Fruit fly (Drosophila melanogaster) whole organism, embryonic: ENCODE measurements around the gene CG15412.

Source experiments
- Asciz ChIP-seq: fragments of 200-800 bp; sonication (Bioruptor generic); optimal IDR thresholded peaks from 2 replicates; lab custom pipeline; 2017; ENCODE audit warnings: missing biosample characterization, mild to moderate bottlenecking, missing genetic modification characterization, missing genetic modification reagents
- Atf6 ChIP-seq: fragments of 200-800 bp; sonication (Bioruptor generic); IDR thresholded peaks from 2 replicates; pipeline ENCODE4 v1.3.6; 2022; ENCODE audit warnings: missing biosample characterization, missing genetic modification characterization
- Bdp1 ChIP-seq: fragments of 200-800 bp; sonication (Bioruptor generic); optimal IDR thresholded peaks from 3 replicates; lab custom pipeline; 2016; ENCODE audit warnings: missing biosample characterization, missing genetic modification characterization
- CG10979 ChIP-seq: fragments of 200-800 bp; sonication (Bioruptor generic); optimal IDR thresholded peaks from 2 replicates; lab custom pipeline; 2018; ENCODE audit warnings: missing biosample characterization, mild to moderate bottlenecking, missing genetic modification characterization, moderate library complexity
- CG11085 ChIP-seq: fragments of 200-800 bp; sonication (Bioruptor generic); IDR thresholded peaks from 2 replicates; pipeline ENCODE4 v1.3.6; 2022; ENCODE audit warnings: missing biosample characterization, missing genetic modification characterization
- CG11398 ChIP-seq: fragments of 200-800 bp; sonication (Bioruptor generic); optimal IDR thresholded peaks from 2 replicates; lab custom pipeline; 2016; ENCODE audit warnings: missing biosample characterization, missing genetic modification characterization
- CG11696 ChIP-seq: fragments of 200-800 bp; sonication (Bioruptor generic); IDR thresholded peaks from 2 replicates; pipeline ENCODE4 v1.3.6; 2022; ENCODE audit warnings: missing biosample characterization, missing genetic modification characterization
- CG12219 ChIP-seq: fragments of 200-800 bp; sonication (Bioruptor generic); optimal IDR thresholded peaks from 3 replicates; lab custom pipeline; 2018; ENCODE audit warnings: missing biosample characterization, mild to moderate bottlenecking, missing genetic modification characterization
- CG13123 ChIP-seq: fragments of 200-800 bp; sonication (Bioruptor generic); optimal IDR thresholded peaks from 2 replicates; lab custom pipeline; 2016; ENCODE audit warnings: missing biosample characterization, missing genetic modification characterization
- CG14050 ChIP-seq: fragments of 200-800 bp; sonication (Bioruptor generic); IDR thresholded peaks from 3 replicates; pipeline ENCODE4 v1.3.6; 2022; ENCODE audit warnings: missing biosample characterization, missing genetic modification characterization
- CG15479 ChIP-seq: fragments of 200-800 bp; sonication (Bioruptor generic); optimal IDR thresholded peaks from 3 replicates; lab custom pipeline; 2019; ENCODE audit warnings: missing biosample characterization, mild to moderate bottlenecking, missing genetic modification characterization, moderate library complexity
- CG1647 ChIP-seq: fragments of 200-800 bp; sonication (Bioruptor generic); optimal IDR thresholded peaks from 3 replicates; lab custom pipeline; 2016; ENCODE audit warnings: missing biosample characterization, missing genetic modification characterization
- CG17385 ChIP-seq: fragments of 200-800 bp; sonication (Bioruptor generic); optimal IDR thresholded peaks from 3 replicates; lab custom pipeline; 2018; ENCODE audit warnings: missing biosample characterization, mild to moderate bottlenecking, missing genetic modification characterization
- CG18476 ChIP-seq: fragments of 200-800 bp; sonication (Bioruptor generic); optimal IDR thresholded peaks from 2 replicates; lab custom pipeline; 2016; ENCODE audit warnings: missing biosample characterization, mild to moderate bottlenecking, missing genetic modification characterization
- CG2116 ChIP-seq: fragments of 200-800 bp; sonication (Bioruptor generic); optimal IDR thresholded peaks from 3 replicates; lab custom pipeline; 2018; ENCODE audit warnings: missing biosample characterization, mild to moderate bottlenecking, missing genetic modification characterization
- CG2129 ChIP-seq: fragments of 200-800 bp; sonication (Bioruptor generic); IDR thresholded peaks from 2 replicates; pipeline ENCODE4 v1.3.6; 2022; ENCODE audit warnings: missing biosample characterization, missing genetic modification characterization; ENCODE audit not compliant: partially characterized antibody
- CG2712 ChIP-seq: fragments of 200-800 bp; optimal IDR thresholded peaks from 3 replicates; lab custom pipeline; 2019; ENCODE audit warnings: missing biosample characterization, mild to moderate bottlenecking, missing genetic modification characterization, moderate library complexity
- CG30020 ChIP-seq: fragments of 200-800 bp; optimal IDR thresholded peaks from 2 replicates; lab custom pipeline; 2019; ENCODE audit warnings: missing biosample characterization, mild to moderate bottlenecking, missing genetic modification characterization, moderate library complexity
- CG42726 ChIP-seq: fragments of 200-800 bp; sonication (Bioruptor generic); IDR thresholded peaks from 2 replicates; pipeline ENCODE4 v1.3.6; 2022; ENCODE audit warnings: missing biosample characterization, missing genetic modification characterization; ENCODE audit not compliant: partially characterized antibody
- CG7839 ChIP-seq: fragments of 200-800 bp; sonication (Bioruptor generic); optimal IDR thresholded peaks from 3 replicates; lab custom pipeline; 2018; ENCODE audit warnings: missing biosample characterization, mild to moderate bottlenecking, missing genetic modification characterization, moderate library complexity
- CG8924 ChIP-seq: fragments of 200-800 bp; optimal IDR thresholded peaks from 3 replicates; lab custom pipeline; 2019; ENCODE audit warnings: missing biosample characterization, mild to moderate bottlenecking, missing genetic modification characterization, moderate library complexity
- Chrac-16 ChIP-seq: fragments of 200-800 bp; sonication (Bioruptor generic); optimal IDR thresholded peaks from 3 replicates; lab custom pipeline; 2016; ENCODE audit warnings: missing biosample characterization, missing genetic modification characterization
- Ets97D ChIP-seq: fragments of 200-800 bp; sonication (Bioruptor generic); optimal IDR thresholded peaks from 3 replicates; lab custom pipeline; 2016; ENCODE audit warnings: missing biosample characterization, missing genetic modification characterization
- Fer3 ChIP-seq: fragments of 200-800 bp; sonication (Bioruptor generic); optimal IDR thresholded peaks from 2 replicates; lab custom pipeline; 2018; ENCODE audit warnings: missing biosample characterization, mild to moderate bottlenecking, missing genetic modification characterization, moderate library complexity
- Gug ChIP-seq: fragments of 200-800 bp; sonication (Bioruptor generic); IDR thresholded peaks from 4 replicates; pipeline ENCODE4 v1.3.6; 2022; ENCODE audit warnings: missing biosample characterization, missing genetic modification characterization
- HLH3B ChIP-seq: fragments of 200-800 bp; sonication (Bioruptor generic); IDR thresholded peaks from 2 replicates; pipeline ENCODE4 v1.3.6; 2022; ENCODE audit warnings: missing biosample characterization, missing genetic modification characterization
- HmgZ ChIP-seq: fragments of 200-800 bp; sonication (Bioruptor generic); optimal IDR thresholded peaks from 2 replicates; lab custom pipeline; 2018; ENCODE audit warnings: missing biosample characterization, mild to moderate bottlenecking, missing genetic modification characterization
- Hr51 ChIP-seq, 2 experiments: fragments of 200-800 bp; sonication (Bioruptor generic); optimal IDR thresholded peaks; 2 replicates in 1 of 2; 3 replicates in 1 of 2; lab custom pipeline; 2016 to 2018; ENCODE audit warnings: missing biosample characterization in 2 of 2, missing genetic modification characterization in 2 of 2, mild to moderate bottlenecking in 1 of 2, moderate library complexity in 1 of 2
- Jarid2 ChIP-seq: fragments of 200-800 bp; sonication (Bioruptor generic); optimal IDR thresholded peaks from 3 replicates; lab custom pipeline; 2017; ENCODE audit warnings: mild to moderate bottlenecking, missing biosample characterization, missing genetic modification reagents, missing genetic modification characterization
- MBD-R2 ChIP-seq: fragments of 200-800 bp; sonication (Bioruptor generic); IDR thresholded peaks from 2 replicates; pipeline ENCODE4 v1.3.6; 2022; ENCODE audit warnings: missing biosample characterization, missing genetic modification characterization
- Nf-YB ChIP-seq: fragments of 200-800 bp; sonication (Bioruptor generic); optimal IDR thresholded peaks from 3 replicates; lab custom pipeline; 2019; ENCODE audit warnings: missing biosample characterization, mild to moderate bottlenecking, missing genetic modification characterization, moderate library complexity
- Oli ChIP-seq: fragments of 200-800 bp; sonication (Bioruptor generic); optimal IDR thresholded peaks from 2 replicates; lab custom pipeline; 2018; ENCODE audit warnings: missing biosample characterization, mild to moderate bottlenecking, missing genetic modification characterization, moderate library complexity
- ac ChIP-seq: fragments of 200-800 bp; sonication (Bioruptor generic); optimal IDR thresholded peaks from 3 replicates; lab custom pipeline; 2017; ENCODE audit warnings: missing biosample characterization, mild to moderate bottlenecking, missing genetic modification characterization
- ap ChIP-seq: fragments of 200-800 bp; sonication (Bioruptor generic); IDR thresholded peaks from 2 replicates; pipeline ENCODE4 v1.3.6; 2022; ENCODE audit warnings: missing biosample characterization, missing genetic modification characterization
- bcd ChIP-seq: fragments of 200-800 bp; sonication (Bioruptor generic); optimal IDR thresholded peaks from 2 replicates; lab custom pipeline; 2017; ENCODE audit warnings: missing biosample characterization, mild to moderate bottlenecking, missing genetic modification characterization
- corto ChIP-seq: fragments of 200-800 bp; sonication (Bioruptor generic); optimal IDR thresholded peaks from 2 replicates; lab custom pipeline; 2016; ENCODE audit warnings: missing biosample characterization, mild to moderate bottlenecking, missing genetic modification characterization, moderate library complexity
- da ChIP-seq: fragments of 200-800 bp; sonication (Bioruptor generic); optimal IDR thresholded peaks from 2 replicates; lab custom pipeline; 2016; ENCODE audit warnings: missing biosample characterization, missing genetic modification characterization
- fru ChIP-seq: fragments of >200 bp; optimal IDR thresholded peaks from 2 replicates; lab custom pipeline; 2017
- gsb-n ChIP-seq: fragments of 200-800 bp; sonication (Bioruptor generic); optimal IDR thresholded peaks from 3 replicates; lab custom pipeline; 2018; ENCODE audit warnings: missing biosample characterization, mild to moderate bottlenecking, missing genetic modification characterization
- h ChIP-seq: fragments of >200 bp; optimal IDR thresholded peaks from 2 replicates; lab custom pipeline; 2017
- nau ChIP-seq: fragments of 200-800 bp; sonication (Bioruptor generic); optimal IDR thresholded peaks from 3 replicates; lab custom pipeline; 2017; ENCODE audit warnings: missing biosample characterization, mild to moderate bottlenecking, missing genetic modification characterization, missing genetic modification reagents
- oc ChIP-seq: fragments of 200-800 bp; sonication (Bioruptor generic); optimal IDR thresholded peaks from 2 replicates; lab custom pipeline; 2018; ENCODE audit warnings: missing biosample characterization, mild to moderate bottlenecking, missing genetic modification characterization, moderate library complexity
- peb ChIP-seq: fragments of 200-800 bp; sonication (Bioruptor generic); IDR thresholded peaks from 2 replicates; pipeline ENCODE4 v1.3.6; 2022; ENCODE audit warnings: missing biosample characterization, missing genetic modification characterization
- pros ChIP-seq: fragments of 200-800 bp; sonication (Bioruptor generic); optimal IDR thresholded peaks from 3 replicates; lab custom pipeline; 2019; ENCODE audit warnings: missing biosample characterization, mild to moderate bottlenecking, missing genetic modification characterization, moderate library complexity
- pum ChIP-seq: fragments of 200-800 bp; sonication (Bioruptor generic); optimal IDR thresholded peaks from 2 replicates; lab custom pipeline; 2016; ENCODE audit warnings: missing biosample characterization, missing genetic modification characterization
- sim ChIP-seq: fragments of 200-800 bp; sonication (Bioruptor generic); IDR thresholded peaks from 2 replicates; pipeline ENCODE4 v1.3.6; 2022; ENCODE audit warnings: missing biosample characterization, missing genetic modification characterization
- sna ChIP-seq: fragments of 200-800 bp; sonication (Bioruptor generic); IDR thresholded peaks from 2 replicates; pipeline ENCODE4 v1.3.6; 2022; ENCODE audit warnings: missing biosample characterization, missing genetic modification characterization; ENCODE audit not compliant: partially characterized antibody
- so ChIP-seq: fragments of 200-800 bp; sonication (Bioruptor generic); IDR thresholded peaks from 3 replicates; pipeline ENCODE4 v1.3.6; 2022; ENCODE audit warnings: missing biosample characterization, missing genetic modification characterization
- ttk ChIP-seq: fragments of 200-800 bp; sonication (Bioruptor generic); IDR thresholded peaks from 2 replicates; pipeline ENCODE4 v2.1.2; 2022; ENCODE audit warnings: missing biosample characterization, missing genetic modification characterization
- z ChIP-seq: fragments of 200-800 bp; sonication (Bioruptor generic); IDR thresholded peaks from 3 replicates; pipeline ENCODE4 v1.3.6; 2022; ENCODE audit warnings: missing biosample characterization, missing genetic modification characterization

The CG15412 gene

dm6 chr2L:3348146-3348747, 27.3 kb downstream of the CG15412 start (continued):
- peak; percentile 57; the same call in 1 of the 2 replicates for TF ChIP-seq sna (GFP tag; lab: Robert Waterston, UW)
- TF ChIP-seq Chrac-16 = peak; percentile 68
- peak; percentile 91 for TF ChIP-seq CG2712 (tag; lab: Kevin White, UChicago)
- peak; percentile 76 for TF ChIP-seq bcd (GFP tag; lab: Kevin White, UChicago)
- TF ChIP-seq sim (GFP tag; lab: Robert Waterston, UW) = peak; percentile 67
- TF ChIP-seq Jarid2 (GFP tag; lab: Kevin White, UChicago) = peak; percentile 50
- no peak for TF ChIP-seq MBD-R2
- peak; percentile 83 for TF ChIP-seq nau (GFP tag; lab: Kevin White, UChicago)
- TF ChIP-seq Gug (GFP tag; lab: Robert Waterston, UW) = peak; percentile 81; the same call in 3 of the 4 replicates
- peak; percentile 56 for TF ChIP-seq pum
- TF ChIP-seq ttk (GFP tag; lab: Robert Waterston, UW) = peak; percentile 92
- TF ChIP-seq Oli = peak; percentile 82
- TF ChIP-seq HmgZ = no peak
- peak; percentile 80 for TF ChIP-seq CG17385 (GFP tag; lab: Kevin White, UChicago)
- peak; percentile 51 for TF ChIP-seq CG18476 (GFP tag; lab: Kevin White, UChicago)
- TF ChIP-seq Atf6 (GFP tag; lab: Robert Waterston, UW) = peak; percentile 48; the same call in 1 of the 2 replicates
- peak; percentile 65 for TF ChIP-seq Fer3 (tag; lab: Kevin White, UChicago)
- peak; percentile 78 for TF ChIP-seq CG8924 (tag; lab: Kevin White, UChicago)
- peak; percentile 81 for TF ChIP-seq gsb-n (tag; lab: Kevin White, UChicago)
- peak; percentile 50; the same call in 1 of the 3 replicates for TF ChIP-seq z (GFP tag; lab: Robert Waterston, UW)
- TF ChIP-seq Ets97D (GFP tag; lab: Kevin White, UChicago) = peak; percentile 31
- TF ChIP-seq corto (GFP tag; lab: Kevin White, UChicago) = peak; percentile 42
- peak; percentile 86 for TF ChIP-seq ap
- peak in 1 of 2 experiments; percentile 81 for TF ChIP-seq Hr51 (GFP tag; optimal IDR thresholded peaks at IDR 0.05; lab: Kevin White, UChicago)
- no peak for TF ChIP-seq CG30020 (tag; lab: Kevin White, UChicago)
- no peak for TF ChIP-seq ac (GFP tag; lab: Kevin White, UChicago)
- TF ChIP-seq so = peak; percentile 49; the same call in 1 of the 3 replicates
- peak; percentile 76 for TF ChIP-seq CG14050 (GFP tag; lab: Robert Waterston, UW)
- no peak for TF ChIP-seq CG2129 (GFP tag; lab: Robert Waterston, UW)
- TF ChIP-seq CG42726 (GFP tag; lab: Robert Waterston, UW) = no peak
- TF ChIP-seq CG2116 (GFP tag; lab: Kevin White, UChicago) = peak; percentile 11
- TF ChIP-seq h (lab: Kevin White, UChicago) = no peak
- TF ChIP-seq oc = peak; percentile 85
- TF ChIP-seq CG15479 = no peak
- peak; percentile 88 for TF ChIP-seq CG10979 (tag; lab: Kevin White, UChicago)
- TF ChIP-seq pros (GFP tag; lab: Kevin White, UChicago) = no peak
- peak; percentile 2 for TF ChIP-seq CG11398
- peak; percentile 61; the same call in 1 of the 2 replicates for TF ChIP-seq CG11085 (GFP tag; lab: Robert Waterston, UW)
- TF ChIP-seq peb = peak; percentile 89
- TF ChIP-seq CG12219 (GFP tag; lab: Kevin White, UChicago) = peak; percentile 73
- TF ChIP-seq fru (lab: Kevin White, UChicago) = no peak
- peak; percentile 60 for TF ChIP-seq Bdp1 (GFP tag; lab: Kevin White, UChicago)
- no peak for TF ChIP-seq CG13123 (GFP tag; lab: Kevin White, UChicago)
- TF ChIP-seq da (GFP tag; lab: Kevin White, UChicago) = no peak
- peak; percentile 19 for TF ChIP-seq Nf-YB (GFP tag; lab: Kevin White, UChicago)
- TF ChIP-seq Asciz (GFP tag; lab: Kevin White, UChicago) = peak; percentile 92
- TF ChIP-seq CG1647 = peak; percentile 51
- peak; percentile 82 for TF ChIP-seq CG11696 (GFP tag; lab: Robert Waterston, UW)
- TF ChIP-seq CG7839 (tag; lab: Kevin White, UChicago) = peak; percentile 81
- peak; percentile 93 for TF ChIP-seq HLH3B (GFP tag; lab: Robert Waterston, UW)
